Fruit fly (Drosophila melanogaster): Measurements from ENCODE around the gene HP1D3csd.
A peak's percentile ranks its signal among the peaks of the same experiment; 100 is the strongest.

The HP1D3csd gene

DNA sequence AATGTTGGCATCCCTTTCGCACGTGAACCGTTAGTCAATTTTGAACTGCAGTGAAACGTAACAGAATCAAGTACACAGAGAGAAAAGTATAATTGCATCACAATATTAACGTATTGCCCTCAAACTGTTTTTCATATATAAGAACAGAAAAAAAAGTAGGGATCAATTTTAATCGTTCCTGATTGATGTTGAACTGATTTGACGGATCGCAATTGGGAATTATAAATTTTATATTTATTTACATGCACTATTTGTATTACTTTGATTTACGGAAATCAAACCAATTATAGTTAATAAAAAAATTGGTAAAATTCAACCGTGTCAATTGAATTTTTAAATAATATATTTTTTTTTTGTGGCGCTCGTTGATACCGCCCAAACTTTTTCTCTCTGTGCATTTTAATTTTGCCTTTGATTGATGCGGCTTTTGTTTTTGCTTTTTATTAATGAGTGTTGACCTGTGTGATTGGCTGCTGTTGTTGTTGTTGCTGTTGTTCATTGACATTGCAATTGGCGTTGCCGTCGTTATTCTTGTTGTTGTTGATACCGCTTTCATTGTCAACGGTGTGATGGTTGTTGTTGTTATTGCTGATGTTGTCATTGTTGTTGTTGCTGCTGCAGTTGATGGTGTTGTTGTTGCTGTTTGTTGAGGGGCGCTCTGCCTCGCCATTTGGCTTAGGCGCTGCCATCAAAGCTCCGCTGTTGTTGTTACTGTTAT, 37.3 kb upstream of the HP1D3csd start (continued):
- TF ChIP-seq repo (GFP tag; optimal IDR thresholded peaks at IDR 0.05) = no peak
- peak; percentile 29 for TF ChIP-seq gcm2 (GFP tag; optimal IDR thresholded peaks at IDR 0.05)
- TF ChIP-seq eve (GFP tag; optimal IDR thresholded peaks at IDR 0.05) = peak in 1 of 2 experiments; percentile 77
- TF ChIP-seq gt (GFP tag; IDR thresholded peaks at IDR 0.05) = no peak
- no peak for TF ChIP-seq NC2β (GFP tag; optimal IDR thresholded peaks at IDR 0.05)
- TF ChIP-seq tin (GFP tag; optimal IDR thresholded peaks at IDR 0.05) = peak; percentile 57
- no peak for TF ChIP-seq CG16779 (GFP tag; IDR thresholded peaks at IDR 0.05)
- no peak for TF ChIP-seq Dbx (GFP tag; IDR thresholded peaks at IDR 0.05)
- TF ChIP-seq CG2889 (GFP tag; IDR thresholded peaks at IDR 0.05) = 0 out of 3 replicates have a peak, but pooled peaks have one; percentile 10
- no peak for TF ChIP-seq fd64A (GFP tag; optimal IDR thresholded peaks at IDR 0.05)
- TF ChIP-seq crol (GFP tag; IDR thresholded peaks at IDR 0.05) = no peak
- TF ChIP-seq Hr78 (GFP tag; optimal IDR thresholded peaks at IDR 0.05) = no peak
- no peak for TF ChIP-seq Neu2 (GFP tag; optimal IDR thresholded peaks at IDR 0.05; ENCODE audit: borderline replicate concordance)
- TF ChIP-seq CG31365 (tag; optimal IDR thresholded peaks at IDR 0.05) = no peak
- TF ChIP-seq emc (GFP tag; optimal IDR thresholded peaks at IDR 0.05) = no peak
- peak; percentile 15; the same call in 1 of the 2 replicates for TF ChIP-seq sens-2 (GFP tag; IDR thresholded peaks at IDR 0.05)
- TF ChIP-seq NFAT (GFP tag; IDR thresholded peaks at IDR 0.05) = no peak
- TF ChIP-seq CG3065 (GFP tag; optimal IDR thresholded peaks at IDR 0.05) = no peak
- TF ChIP-seq E2f1 (GFP tag; IDR thresholded peaks at IDR 0.05) = peak; percentile 39; the same call in 1 of the 2 replicates
- no peak for TF ChIP-seq schlank (tag; optimal IDR thresholded peaks at IDR 0.05)
- TF ChIP-seq CG7556 (GFP tag; optimal IDR thresholded peaks at IDR 0.05) = peak; percentile 57
- no peak for TF ChIP-seq hb (GFP tag; IDR thresholded peaks at IDR 0.05; ENCODE audit: partially characterized antibody)
- TF ChIP-seq NfI (GFP tag; optimal IDR thresholded peaks at IDR 0.05) = peak; percentile 38
- peak; percentile 21 for TF ChIP-seq CG33557 (GFP tag; optimal IDR thresholded peaks at IDR 0.05)
- no peak for TF ChIP-seq CG11696 (GFP tag; IDR thresholded peaks at IDR 0.05)
- TF ChIP-seq slp2 (GFP tag; optimal IDR thresholded peaks at IDR 0.05) = no peak
- TF ChIP-seq kni (GFP tag; optimal IDR thresholded peaks at IDR 0.05) = no peak
- no peak for TF ChIP-seq Lhr (GFP tag; optimal IDR thresholded peaks at IDR 0.05)
- TF ChIP-seq jigr1 (GFP tag; IDR thresholded peaks at IDR 0.05) = no peak
- no peak for TF ChIP-seq sim (GFP tag; IDR thresholded peaks at IDR 0.05)
- no peak for TF ChIP-seq hth (optimal IDR thresholded peaks at IDR 0.05)
- TF ChIP-seq Ssrp (tag; optimal IDR thresholded peaks at IDR 0.05) = peak; percentile 66
- peak; percentile 75 for TF ChIP-seq CG10979 (tag; optimal IDR thresholded peaks at IDR 0.05)
- no peak for TF ChIP-seq CG4707 (GFP tag; optimal IDR thresholded peaks at IDR 0.05)
- no peak for TF ChIP-seq CG9609 (GFP tag; optimal IDR thresholded peaks at IDR 0.05)
- TF ChIP-seq sc (optimal IDR thresholded peaks at IDR 0.05) = no peak
- TF ChIP-seq sc (GFP tag; optimal IDR thresholded peaks at IDR 0.05) = peak; percentile 41
- no peak for TF ChIP-seq Nf-YC (tag; optimal IDR thresholded peaks at IDR 0.05)
- no peak for TF ChIP-seq CG7786 (GFP tag; optimal IDR thresholded peaks at IDR 0.05)
- no peak for TF ChIP-seq tx (GFP tag; optimal IDR thresholded peaks at IDR 0.05)
- no peak for TF ChIP-seq Taf1 (GFP tag; IDR thresholded peaks at IDR 0.05)
- TF ChIP-seq CG5245 (GFP tag; optimal IDR thresholded peaks at IDR 0.05) = peak; percentile 22
- TF ChIP-seq hkb (optimal IDR thresholded peaks at IDR 0.05) = no peak
- TF ChIP-seq hkb (GFP tag; IDR thresholded peaks at IDR 0.05) = peak; percentile 59
- 0 out of 3 replicates have a peak, but pooled peaks have one; percentile 9 for TF ChIP-seq z (GFP tag; IDR thresholded peaks at IDR 0.05)
- peak; percentile 48 for TF ChIP-seq CG12659 (GFP tag; optimal IDR thresholded peaks at IDR 0.05)
- no peak for TF ChIP-seq CG10147 (GFP tag; optimal IDR thresholded peaks at IDR 0.05)
- TF ChIP-seq Usf (GFP tag; optimal IDR thresholded peaks at IDR 0.05) = no peak
- TF ChIP-seq fd3F (GFP tag; optimal IDR thresholded peaks at IDR 0.05) = peak; percentile 43
- TF ChIP-seq bigmax (GFP tag; optimal IDR thresholded peaks at IDR 0.05) = no peak
- TF ChIP-seq sob (GFP tag; IDR thresholded peaks at IDR 0.05) = 0 out of 2 replicates have a peak, but pooled peaks have one; percentile 13
